Worm (Caenorhabditis elegans) whole organism, L4 larva: ENCODE results near the gene mdt-11.

Experiments used
- daf-12 ChIP-seq: fragments of 150-350 bp; optimal IDR thresholded peaks from 2 replicates; lab custom pipeline; 2014; ENCODE audit warnings: missing biosample characterization, missing genetic modification reagents, missing genetic modification characterization
- lir-3 ChIP-seq: sonication (generic microtip); optimal IDR thresholded peaks from 2 replicates; lab custom pipeline; 2016; ENCODE audit warnings: mild to moderate bottlenecking, missing genetic modification characterization, missing compliant biosample characterization
- nhr-237 ChIP-seq: sonication (generic microtip); optimal IDR thresholded peaks from 2 replicates; lab custom pipeline; 2017; ENCODE audit warnings: missing biosample characterization, missing genetic modification characterization

DNA sequence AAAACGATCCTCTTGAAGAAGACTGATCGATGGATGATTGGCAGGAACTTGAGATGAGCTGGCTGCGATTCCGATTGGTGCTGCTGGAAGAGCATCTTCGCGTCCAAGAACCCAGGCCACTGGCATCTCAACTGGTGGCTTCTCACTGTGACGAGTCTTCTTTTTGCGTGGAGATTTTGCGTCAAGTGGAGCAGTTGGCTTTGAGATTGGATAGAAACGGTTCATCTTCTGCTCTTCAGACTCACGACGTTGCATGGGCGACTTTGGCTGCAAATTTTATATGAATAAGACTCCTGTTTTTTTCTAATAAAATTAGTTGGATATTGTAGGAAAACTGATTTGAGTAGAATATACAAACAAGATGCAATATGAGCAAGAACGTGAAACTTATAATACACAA is 10.3 kb upstream of the mdt-11 start:
- no peak for TF ChIP-seq lir-3 (tag; lab: Kevin White, UChicago)
- TF ChIP-seq nhr-237 (tag; lab: Kevin White, UChicago), result no peak
- TF ChIP-seq daf-12 (tag; lab: Kevin White, UChicago), result no peak
